Worm (Caenorhabditis elegans): ENCODE measurements around the gene C55B6.4.

- no peak for TF ChIP-seq egl-27 (tag; optimal IDR thresholded peaks at IDR 0.05)
- TF ChIP-seq lsy-12 (tag; optimal IDR thresholded peaks at IDR 0.05), result no peak
- no peak for TF ChIP-seq nhr-237 (tag; optimal IDR thresholded peaks at IDR 0.05)
- TF ChIP-seq aly-2 (tag; optimal IDR thresholded peaks at IDR 0.05), result no peak
- TF ChIP-seq nhr-25 (tag; optimal IDR thresholded peaks at IDR 0.05), result no peak
- TF ChIP-seq unc-39 (tag; optimal IDR thresholded peaks at IDR 0.05), result no peak
- TF ChIP-seq nhr-28 (tag; optimal IDR thresholded peaks at IDR 0.05), result no peak
- no peak for TF ChIP-seq ceh-9 (tag; optimal IDR thresholded peaks at IDR 0.05)
- no peak for TF ChIP-seq fkh-10 (GFP tag; optimal IDR thresholded peaks at IDR 0.05)
- TF ChIP-seq hmg-11 (tag; optimal IDR thresholded peaks at IDR 0.05), result no peak
- no peak for TF ChIP-seq nhr-12 (tag; optimal IDR thresholded peaks at IDR 0.05)
Measured at ce11 chrX:7177341-7177740, 10.2 kb downstream of the C55B6.4 start, which contains the start of gene F43E12.1.
